Worm (Caenorhabditis elegans): ENCODE measurements around the gene Y49E10.30.

DNA sequence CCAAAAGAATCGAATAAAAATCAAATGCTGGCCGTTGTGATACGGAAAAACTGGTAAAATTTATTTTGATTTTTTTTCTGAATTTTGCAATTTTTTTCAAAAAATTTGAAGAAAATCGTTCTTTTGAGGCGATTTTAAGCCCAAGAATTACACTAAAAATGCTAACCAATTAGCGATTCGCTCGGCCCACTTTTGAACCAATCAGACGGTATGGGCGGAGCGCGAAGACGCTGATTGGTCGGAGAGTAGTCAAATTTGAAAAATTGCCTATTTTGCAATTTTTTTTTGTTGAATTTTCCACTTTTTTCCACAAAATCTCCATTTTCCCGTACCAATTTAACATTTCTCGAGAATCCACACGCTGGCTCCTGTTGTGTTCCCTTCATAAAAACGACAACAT, 13.4 kb upstream of the Y49E10.30 start:
- no peak for TF ChIP-seq him-1 (tag; optimal IDR thresholded peaks at IDR 0.05)
- no peak for TF ChIP-seq dao-5 (tag; optimal IDR thresholded peaks at IDR 0.05)
- TF ChIP-seq W03F9.2 (tag; optimal IDR thresholded peaks at IDR 0.05), result no peak

All from whole organism, L4/young adult.